Worm (Caenorhabditis elegans): ENCODE data around the gene srg-57.

- no peak for TF ChIP-seq nhr-11 (tag; optimal IDR thresholded peaks at IDR 0.05)
- TF ChIP-seq C04F5.9 (tag; optimal IDR thresholded peaks at IDR 0.05), result no peak
- TF ChIP-seq sup-37 (GFP tag; optimal IDR thresholded peaks at IDR 0.05), result no peak
- TF ChIP-seq mdl-1 (tag; optimal IDR thresholded peaks at IDR 0.05), result no peak
Observed at ce11 chrV:2730784-2731480, 3.3 kb downstream of the srg-57 start, which contains the start of gene dod-3.
